Worm (Caenorhabditis elegans) whole organism, midembryonic: Measurements from ENCODE around the gene Y43F8C.3.

Source experiments
- cog-1 ChIP-seq: sonication (generic microtip); optimal IDR thresholded peaks from 2 replicates; lab custom pipeline; 2016; ENCODE audit warnings: missing genetic modification characterization, missing compliant biosample characterization
- flt-1 ChIP-seq: fragments of 200-800 bp; sonication (Bioruptor generic); IDR thresholded peaks from 2 replicates; pipeline ENCODE4 v1.3.6; 2022; ENCODE audit warnings: missing genetic modification characterization, missing compliant biosample characterization
- klf-2 ChIP-seq: fragments of 200-800 bp; sonication (Bioruptor generic); conservative IDR thresholded peaks from 2 replicates; pipeline ENCODE4 v1.3.6; 2022; ENCODE audit warnings: missing genetic modification reagents, missing genetic modification characterization, missing compliant biosample characterization
- med-1 ChIP-seq: sonication (generic microtip); optimal IDR thresholded peaks from 2 replicates; lab custom pipeline; 2017; ENCODE audit warnings: missing genetic modification characterization, mild to moderate bottlenecking, missing compliant biosample characterization, antibody characterized with exemption, missing genetic modification reagents; ENCODE audit not compliant: insufficient read depth
- ref-1 ChIP-seq: fragments of 200-800 bp; sonication (Bioruptor generic); conservative IDR thresholded peaks from 2 replicates; pipeline ENCODE4 v1.3.6; 2022; ENCODE audit warnings: missing genetic modification reagents, missing genetic modification characterization, missing compliant biosample characterization

DNA sequence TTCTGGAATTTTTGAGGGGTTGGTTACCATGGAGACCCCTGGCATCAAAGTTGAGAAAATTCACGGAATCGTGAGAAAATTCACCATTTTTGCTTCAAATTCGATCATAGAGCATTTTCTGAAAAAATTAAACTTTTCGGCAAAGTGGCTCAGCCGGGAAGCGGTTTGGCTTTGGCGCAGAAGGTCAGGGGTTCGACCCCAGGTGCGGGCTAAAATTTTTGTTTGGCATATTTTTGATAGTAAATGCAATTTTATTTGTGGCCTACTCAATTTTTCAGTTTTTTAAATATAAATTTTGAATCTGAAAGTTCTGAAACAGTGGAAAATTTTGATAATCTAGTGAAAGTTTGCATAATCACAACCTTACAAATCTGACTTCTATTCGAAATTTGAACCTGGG lies 23.3 kb downstream of the Y43F8C.3 start:
- TF ChIP-seq cog-1 (tag; lab: Kevin White, UChicago), result no peak
- TF ChIP-seq ref-1 (GFP tag; lab: Robert Waterston, UW), result no peak
- TF ChIP-seq med-1 (GFP tag; lab: Kevin White, UChicago), result no peak
- no peak for TF ChIP-seq klf-2 (GFP tag; lab: Robert Waterston, UW)
- TF ChIP-seq flt-1, result no peak
